Worm (Caenorhabditis elegans) whole organism, dauer: ENCODE data around the gene T05C12.8.

Source experiments
- unc-62 ChIP-seq: sonication (generic microtip); optimal IDR thresholded peaks from 2 replicates; lab custom pipeline; 2017; ENCODE audit warnings: missing biosample characterization, missing genetic modification reagents, missing genetic modification characterization

T05C12.8 gene

DNA sequence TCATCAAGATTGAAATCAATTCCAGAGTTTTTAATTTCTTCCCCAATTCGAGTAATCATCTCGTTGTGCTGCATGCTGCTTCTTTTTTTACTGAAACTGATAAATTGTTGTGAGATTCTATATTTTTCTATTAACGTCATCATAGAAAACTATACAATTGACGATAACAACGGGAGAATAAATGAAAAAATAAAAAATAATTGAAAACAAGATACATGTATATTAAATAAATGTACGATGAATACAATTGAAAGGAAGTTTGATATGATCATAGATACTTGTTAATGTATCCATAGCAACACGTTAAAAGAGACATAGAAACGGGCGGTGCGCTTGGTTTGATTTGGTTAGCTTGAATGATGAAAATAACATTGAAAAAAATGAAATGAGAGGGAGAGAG lies at the start of gene T05C12.8:
Gene T05C12.8 (minus strand): TSS at position 101 of the 400 bp plus-strand sequence.
- no peak for TF ChIP-seq unc-62 (GFP tag; lab: Kevin White, UChicago)

DNA sequence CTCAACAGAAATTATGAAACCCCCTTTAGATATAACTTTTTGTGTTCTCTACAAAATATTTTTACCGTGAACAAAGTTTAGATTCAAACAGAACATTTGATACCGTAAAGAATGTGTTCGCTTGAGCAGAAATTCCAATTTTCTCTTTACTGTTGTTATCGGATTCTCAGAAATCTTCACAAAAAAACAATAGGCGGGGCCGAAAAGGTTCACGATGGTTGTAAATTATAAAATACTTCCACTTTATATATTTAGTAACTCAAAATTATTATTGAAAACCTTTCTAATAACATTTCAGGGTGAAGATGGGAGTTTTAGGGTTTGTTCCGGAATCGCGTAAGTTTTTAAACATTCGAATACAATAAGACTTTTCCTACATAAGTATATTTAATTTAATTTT lies 47.8 kb upstream of the T05C12.8 start, which contains the start of gene nlp-5:
Gene nlp-5 (plus strand): TSS at position 301 of the 400 bp plus-strand sequence.
- no peak for TF ChIP-seq unc-62 (GFP tag; lab: Kevin White, UChicago)

DNA sequence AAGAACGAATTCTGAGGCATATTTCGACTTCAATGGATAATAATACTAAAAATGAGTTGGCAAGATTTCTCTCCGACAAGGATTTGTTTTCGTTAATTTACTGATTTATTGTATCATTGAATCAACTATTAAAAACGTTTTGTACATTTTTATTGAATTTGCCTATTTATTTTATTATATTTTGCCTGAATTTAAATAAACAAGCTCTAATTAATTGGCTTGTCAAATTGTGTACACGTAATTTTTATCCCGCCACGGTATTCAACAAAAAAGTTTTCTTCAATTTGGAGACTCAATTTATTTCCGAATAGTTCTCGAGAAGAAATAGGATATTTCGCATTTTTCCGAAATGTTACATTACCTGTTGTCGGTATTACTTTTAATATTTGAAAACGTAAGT lies 42.1 kb upstream of the T05C12.8 start, which contains the start of gene M110.7:
Gene M110.7 (plus strand): TSS at position 301 of the 400 bp plus-strand sequence.
- TF ChIP-seq unc-62 (GFP tag; lab: Kevin White, UChicago) = no peak

DNA sequence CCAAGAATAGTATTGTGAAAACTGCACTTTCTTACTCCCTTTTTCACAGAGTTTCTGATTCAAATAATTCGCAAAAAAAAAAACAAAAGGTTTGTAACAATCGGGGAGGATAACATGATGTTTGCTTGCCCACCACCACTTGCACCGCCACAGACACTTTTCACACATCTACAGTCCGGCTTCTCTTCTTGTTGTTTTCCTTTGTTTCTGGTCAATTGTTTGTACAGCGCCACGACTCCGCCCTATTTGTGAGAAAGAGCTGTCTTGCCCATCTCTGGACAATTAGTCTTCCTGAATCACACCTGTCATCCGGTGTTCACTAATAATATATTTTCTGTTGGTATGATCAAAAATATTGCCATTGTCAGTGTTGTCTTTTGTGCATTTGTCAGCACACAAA lies 40.6 kb upstream of the T05C12.8 start, which contains the start of gene M110.9:
Gene M110.9 (plus strand): TSS at position 301 of the 400 bp plus-strand sequence.
- TF ChIP-seq unc-62 (GFP tag; lab: Kevin White, UChicago) = no peak

DNA sequence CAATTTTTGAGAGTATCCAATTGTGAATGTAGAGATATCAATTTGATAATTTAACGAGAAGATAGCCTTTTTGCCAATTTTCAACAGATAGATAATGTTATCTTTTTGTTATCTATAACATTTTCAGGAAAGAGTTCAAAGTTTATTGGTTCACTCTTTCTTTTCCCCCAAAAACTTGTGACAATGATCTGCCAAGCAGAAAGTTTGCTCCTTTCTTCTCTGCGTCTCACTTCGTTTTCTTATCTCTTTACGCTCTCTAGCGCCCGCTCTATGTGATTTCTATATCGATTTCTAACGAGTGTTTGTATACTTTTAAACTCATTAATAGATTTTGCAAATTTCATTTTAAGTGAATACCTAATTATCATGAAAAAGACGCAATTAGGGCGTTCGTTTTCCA lies 36.1 kb upstream of the T05C12.8 start:
- TF ChIP-seq unc-62 (GFP tag; lab: Kevin White, UChicago) = no peak

DNA sequence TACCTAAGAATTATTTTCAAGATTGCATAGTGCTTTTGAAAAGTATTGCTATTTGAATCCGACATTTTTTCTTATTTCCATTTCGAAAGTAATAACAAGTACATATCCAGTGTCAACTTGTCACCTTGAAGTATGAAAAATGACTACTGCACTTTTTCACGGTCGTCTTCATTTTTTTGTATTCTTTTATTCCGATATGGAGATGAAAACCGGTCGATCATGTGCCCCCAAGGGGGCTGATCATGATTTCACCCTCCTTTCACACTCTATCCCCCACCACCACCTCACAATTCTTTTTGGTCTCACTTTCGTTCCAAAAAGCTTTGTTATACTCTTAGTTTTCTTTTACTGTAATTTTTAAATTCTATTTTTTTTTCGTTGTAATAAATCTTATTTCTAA lies 35.6 kb upstream of the T05C12.8 start:
- TF ChIP-seq unc-62 (GFP tag; lab: Kevin White, UChicago) = no peak

DNA sequence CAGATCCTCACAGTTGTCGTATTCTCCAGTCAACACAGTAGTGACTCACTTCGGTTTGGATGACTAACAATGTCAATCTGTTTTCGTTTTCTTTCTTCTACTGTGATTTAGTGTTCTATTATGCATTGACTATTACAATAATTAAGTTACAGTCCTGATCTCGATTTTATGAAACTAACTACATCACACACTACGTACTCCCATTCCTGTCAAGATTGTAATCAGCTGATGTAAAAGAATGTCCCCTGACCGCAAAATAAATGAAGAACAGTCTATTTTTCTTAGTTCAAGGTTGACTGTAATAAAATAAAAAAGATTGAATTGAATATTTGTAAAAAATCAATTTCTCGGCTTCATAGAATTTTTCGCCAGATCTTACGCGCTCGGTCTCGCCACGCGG lies 35.0 kb upstream of the T05C12.8 start:
- no peak for TF ChIP-seq unc-62 (GFP tag; lab: Kevin White, UChicago)

DNA sequence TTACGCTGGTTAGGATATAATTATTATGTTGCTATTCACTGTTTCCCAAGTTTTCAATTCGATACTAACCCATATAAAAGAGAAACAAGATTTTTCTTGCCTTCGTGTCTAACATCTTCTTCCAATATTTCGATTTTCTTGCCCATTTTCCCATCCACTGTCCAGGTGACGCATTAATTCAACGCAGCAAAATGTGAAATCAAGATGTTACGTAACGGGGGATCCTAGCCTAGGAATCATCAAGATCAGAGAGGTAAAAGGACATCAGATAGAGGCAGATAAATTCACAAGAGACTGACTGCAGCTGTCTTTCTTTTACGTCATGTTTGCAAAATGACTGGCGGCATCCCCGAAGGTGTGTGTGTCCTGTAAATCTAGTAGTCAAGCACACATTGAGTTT lies 34.3 kb upstream of the T05C12.8 start:
- TF ChIP-seq unc-62 (GFP tag; lab: Kevin White, UChicago) = no peak

DNA sequence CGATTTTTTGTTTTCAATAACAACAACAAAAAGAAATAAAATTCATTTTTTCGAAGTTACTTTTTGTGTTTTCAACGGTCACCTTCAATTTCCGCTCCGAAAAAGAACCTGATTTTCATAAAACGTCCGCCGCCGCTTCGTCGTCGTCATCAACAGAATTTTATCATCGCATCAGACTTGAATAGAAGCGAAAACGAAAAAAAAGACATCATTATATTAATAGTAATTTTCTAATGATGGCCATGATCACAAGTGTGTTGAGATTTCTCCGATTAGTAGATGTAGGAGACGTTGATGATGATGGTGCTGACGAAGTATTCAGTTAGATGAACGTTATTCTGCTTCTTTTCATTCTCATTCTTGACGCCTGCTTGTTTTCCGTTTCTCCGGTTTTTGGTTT lies 33.6 kb upstream of the T05C12.8 start:
- TF ChIP-seq unc-62 (GFP tag; lab: Kevin White, UChicago) = no peak

DNA sequence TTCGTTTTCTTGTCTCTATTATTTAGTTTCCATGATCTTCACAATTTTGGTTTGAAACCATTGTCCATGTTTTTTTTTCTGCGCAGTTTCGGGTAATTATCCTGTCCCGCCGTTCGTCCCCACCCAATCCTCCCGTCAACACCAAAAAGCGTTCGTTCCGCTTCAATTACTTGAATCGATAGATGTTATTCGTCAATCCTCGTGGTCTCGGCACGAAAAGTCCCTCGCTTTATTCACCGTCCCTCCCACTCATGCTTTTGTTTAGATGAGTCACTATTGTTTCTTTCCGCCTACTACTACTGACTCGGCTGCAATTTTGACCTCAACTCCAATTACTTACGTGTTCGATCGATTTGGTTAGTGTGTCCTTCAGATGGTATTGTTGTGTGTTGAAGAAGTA lies 33.1 kb upstream of the T05C12.8 start:
- no peak for TF ChIP-seq unc-62 (GFP tag; lab: Kevin White, UChicago)

DNA sequence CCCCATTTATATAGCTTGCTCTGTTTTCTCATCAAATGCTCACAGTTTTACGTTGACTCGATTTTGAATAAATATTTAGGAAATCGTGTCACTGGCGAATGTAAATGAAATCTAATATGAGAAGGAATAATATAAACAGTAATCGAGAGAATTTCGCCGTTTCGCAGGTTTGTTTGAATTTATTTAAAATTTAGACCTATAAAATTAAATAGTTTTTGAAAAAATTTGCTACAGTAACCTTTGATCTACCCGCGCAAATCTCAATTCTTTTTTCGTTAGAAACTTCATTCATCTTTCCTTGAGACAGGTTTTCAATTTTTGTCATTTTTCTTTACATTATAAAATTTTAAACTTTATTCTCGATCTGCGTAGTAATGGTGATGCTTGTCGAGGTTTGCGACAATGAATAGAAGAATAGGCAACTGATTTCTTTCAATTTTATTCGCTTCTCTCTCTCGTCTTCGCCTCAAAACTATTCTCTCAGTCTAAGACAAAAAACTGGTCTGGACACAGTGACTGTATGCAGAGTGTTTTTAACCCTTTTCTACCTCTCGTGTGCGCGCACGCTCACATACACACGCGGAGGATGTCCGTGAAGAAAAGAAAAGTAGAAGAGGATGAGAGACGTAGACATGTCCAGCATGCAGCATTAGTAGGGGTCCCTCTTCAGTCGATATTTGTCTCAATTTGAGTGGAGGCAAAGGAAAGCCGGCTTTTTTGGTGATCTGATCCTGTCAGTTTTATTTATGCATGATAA lies 32.1 kb upstream of the T05C12.8 start, which contains the start of gene dab-1:
Gene dab-1 (plus strand): TSS at position 78 of the 757 bp plus-strand sequence.
- no peak for TF ChIP-seq unc-62 (GFP tag; lab: Kevin White, UChicago)

DNA sequence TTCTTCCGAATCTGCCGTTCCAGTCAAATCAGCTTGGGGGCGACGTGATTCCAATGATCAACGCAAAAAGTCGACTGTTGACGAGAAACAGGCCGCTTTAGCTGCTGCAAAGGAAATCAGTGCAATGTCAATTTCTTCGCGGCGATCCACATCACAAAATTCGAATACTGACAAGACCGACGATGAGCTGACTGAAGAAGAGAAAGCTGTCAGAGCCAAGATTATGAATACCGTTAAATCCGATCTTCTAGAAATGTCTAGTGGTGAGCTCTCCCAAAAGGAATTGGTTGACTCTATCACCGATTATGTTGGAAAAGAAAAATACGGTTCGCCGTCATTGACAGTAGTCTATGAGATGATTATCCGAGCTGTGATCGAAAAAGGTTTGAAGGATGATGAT lies 29.9 kb upstream of the T05C12.8 start:
- TF ChIP-seq unc-62 (GFP tag; lab: Kevin White, UChicago) = no peak

DNA sequence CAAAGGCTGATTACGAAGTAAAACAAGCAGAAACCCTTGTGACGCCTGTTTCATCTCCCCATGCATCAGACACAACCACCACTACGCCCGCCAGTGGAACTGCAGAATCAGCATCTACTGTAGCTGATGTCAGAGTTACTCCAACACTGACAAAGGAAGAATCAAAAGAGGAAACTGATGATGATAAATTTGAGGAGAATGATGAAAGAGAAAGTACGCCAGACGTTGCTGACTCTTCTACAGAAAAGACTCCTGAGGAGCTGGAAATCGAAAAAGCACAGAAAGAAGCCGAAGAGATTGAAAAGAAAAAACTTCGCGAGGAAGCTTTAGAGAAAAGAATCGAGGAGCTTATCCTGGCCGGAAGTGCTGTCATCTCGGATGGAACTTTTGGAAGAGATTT lies 27.9 kb upstream of the T05C12.8 start:
- no peak for TF ChIP-seq unc-62 (GFP tag; lab: Kevin White, UChicago)

DNA sequence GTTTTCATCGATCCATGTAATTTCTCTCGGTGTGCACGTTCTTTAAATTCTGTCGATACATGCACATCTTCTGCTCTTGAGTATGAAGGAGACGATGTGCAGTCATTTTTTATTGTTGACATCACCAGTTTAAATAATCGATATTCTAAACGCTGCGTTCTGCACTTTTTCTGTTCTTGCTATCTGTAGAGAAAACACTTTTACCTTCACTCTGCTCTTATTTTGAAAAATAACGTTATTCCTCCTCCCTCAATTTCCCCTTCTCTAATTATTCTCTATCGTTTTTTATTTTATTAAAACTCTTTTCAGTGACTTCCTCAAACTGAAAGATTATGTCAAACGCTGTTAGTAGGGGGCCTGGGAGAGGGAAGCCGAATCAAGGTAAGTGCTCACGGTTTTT lies 26.6 kb upstream of the T05C12.8 start, which contains the start of gene ifg-1:
Gene ifg-1 (plus strand): TSS at position 301 of the 400 bp plus-strand sequence.
- no peak for TF ChIP-seq unc-62 (GFP tag; lab: Kevin White, UChicago)

DNA sequence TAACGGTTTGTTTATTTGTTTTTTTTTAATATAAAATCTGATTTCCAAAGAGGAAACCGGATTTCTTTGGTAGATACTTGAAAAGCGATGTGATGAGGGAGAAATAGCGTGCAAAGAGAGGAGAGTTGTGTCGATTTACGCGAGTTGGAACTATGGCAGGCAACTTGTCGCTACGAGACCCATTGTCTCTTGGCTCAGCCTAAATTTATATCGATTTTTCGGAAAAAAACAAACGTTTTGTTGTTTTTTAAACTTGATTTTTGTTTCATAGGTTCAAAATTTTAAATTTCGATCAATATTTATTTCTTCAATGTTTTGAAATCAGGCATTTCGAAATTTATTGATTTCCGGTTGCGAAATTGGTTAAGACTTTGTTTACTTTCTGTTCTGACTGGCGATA lies 26.1 kb upstream of the T05C12.8 start, which contains the start of gene M110.3:
Gene M110.3 (minus strand): TSS at position 184 of the 400 bp plus-strand sequence.
- TF ChIP-seq unc-62 (GFP tag; lab: Kevin White, UChicago) = no peak

DNA sequence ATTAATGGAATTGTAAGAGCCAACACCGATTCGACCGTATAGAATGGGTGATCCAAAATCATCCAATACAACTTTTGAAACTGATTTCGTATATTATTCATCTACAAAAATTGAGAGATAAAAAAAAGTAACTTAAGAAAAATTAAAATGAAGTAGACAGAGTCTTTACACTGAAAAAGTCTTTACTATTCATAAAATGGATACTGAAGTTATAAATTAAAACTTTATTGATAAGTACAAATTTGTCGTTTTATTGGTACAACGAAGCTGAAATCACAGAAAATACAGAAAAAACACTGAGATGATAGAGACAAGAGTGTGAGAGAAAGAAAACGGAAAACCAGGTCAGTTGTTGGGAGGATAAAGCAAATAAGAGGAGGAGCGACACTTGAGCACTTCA lies 24.0 kb upstream of the T05C12.8 start, which contains the start of gene M110.10:
Gene M110.10 (minus strand): TSS at position 101 of the 400 bp plus-strand sequence.
- no peak for TF ChIP-seq unc-62 (GFP tag; lab: Kevin White, UChicago)

DNA sequence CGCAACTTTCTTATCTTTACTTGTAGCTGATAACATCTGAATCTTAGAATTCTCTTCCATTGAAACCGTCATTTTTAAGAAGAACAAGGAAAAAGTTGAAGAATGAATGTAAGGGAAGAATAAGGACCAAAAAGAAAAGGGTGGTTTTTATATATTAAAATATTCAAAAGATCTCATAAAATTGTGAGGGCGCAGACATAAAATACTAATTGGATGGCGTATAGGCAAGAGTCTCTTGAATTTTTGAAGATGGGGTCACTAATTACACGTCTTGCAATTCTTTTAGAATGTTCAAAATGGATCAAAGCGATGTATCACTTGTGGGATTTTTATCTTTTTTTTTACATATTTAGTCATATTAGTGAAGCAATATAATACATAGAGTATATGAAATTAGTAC lies 22.3 kb upstream of the T05C12.8 start, which contains the start of gene twk-3:
Gene twk-3 (minus strand): TSS at position 101 of the 400 bp plus-strand sequence.
- no peak for TF ChIP-seq unc-62 (GFP tag; lab: Kevin White, UChicago)
